Worm (Caenorhabditis elegans) whole organism, L4 larva: ENCODE measurements around the gene srg-24.

Experiments
- F44E2.7 ChIP-seq: fragments of 200-800 bp; sonication (Bioruptor generic); IDR thresholded peaks from 2 replicates; pipeline ENCODE4 v2.1.2; 2022; ENCODE audit warnings: missing genetic modification characterization, missing compliant biosample characterization
- F49E8.2 ChIP-seq: sonication (generic microtip); optimal IDR thresholded peaks from 2 replicates; lab custom pipeline; 2016; ENCODE audit warnings: missing compliant biosample characterization, mild to moderate bottlenecking, missing genetic modification characterization, borderline replicate concordance
- R02D3.7 ChIP-seq: fragments of 150-350 bp; sonication (generic microtip); optimal IDR thresholded peaks from 3 replicates; lab custom pipeline; 2014; ENCODE audit warnings: missing biosample characterization, missing genetic modification characterization
- T20F7.1 ChIP-seq: fragments of 200-800 bp; sonication (Bioruptor generic); optimal IDR thresholded peaks from 2 replicates; lab custom pipeline; 2018; ENCODE audit warnings: mild to moderate bottlenecking, missing genetic modification characterization, missing compliant biosample characterization
- T26A8.4 ChIP-seq: fragments of 200-800 bp; sonication (Bioruptor generic); IDR thresholded peaks from 2 replicates; pipeline ENCODE4 v1.3.6; 2022; ENCODE audit warnings: missing genetic modification characterization, missing compliant biosample characterization
- Y48G9A.11 ChIP-seq: fragments of 200-800 bp; sonication (Bioruptor generic); IDR thresholded peaks from 2 replicates; pipeline ENCODE4 v1.3.6; 2022; ENCODE audit warnings: missing genetic modification reagents, missing genetic modification characterization, missing compliant biosample characterization
- ZK546.5 ChIP-seq, 2 experiments: sonication (generic microtip); optimal IDR thresholded peaks; 2 replicates each; lab custom pipeline; 2017; ENCODE audit warnings: missing biosample characterization in 2 of 2, missing genetic modification characterization in 2 of 2
- ceh-20 ChIP-seq: fragments of 200-800 bp; sonication (Bioruptor generic); IDR thresholded peaks from 2 replicates; pipeline ENCODE4 v1.3.6; 2022; ENCODE audit warnings: missing genetic modification reagents, missing genetic modification characterization, missing compliant biosample characterization
- ceh-62 ChIP-seq: sonication (generic microtip); optimal IDR thresholded peaks from 2 replicates; lab custom pipeline; 2017; ENCODE audit warnings: missing biosample characterization, missing genetic modification characterization
- ceh-82 ChIP-seq: sonication (generic microtip); optimal IDR thresholded peaks from 2 replicates; lab custom pipeline; 2017; ENCODE audit warnings: missing biosample characterization, missing genetic modification characterization
- ces-1 ChIP-seq: fragments of 150-350 bp; sonication (generic microtip); optimal IDR thresholded peaks from 4 replicates; lab custom pipeline; 2014; ENCODE audit warnings: missing biosample characterization, missing genetic modification reagents, missing genetic modification characterization
- cey-2 ChIP-seq: sonication (generic microtip); optimal IDR thresholded peaks from 3 replicates; lab custom pipeline; 2017; ENCODE audit warnings: missing genetic modification characterization, mild to moderate bottlenecking, missing compliant biosample characterization, antibody characterized with exemption, borderline replicate concordance; ENCODE audit not compliant: insufficient read depth
- ctbp-1 ChIP-seq: fragments of 200-800 bp; sonication (Bioruptor generic); IDR thresholded peaks from 2 replicates; pipeline ENCODE4 v1.3.6; 2022; ENCODE audit warnings: missing genetic modification reagents, missing genetic modification characterization, missing compliant biosample characterization
- dmd-6 ChIP-seq: fragments of 200-800 bp; sonication (Bioruptor generic); IDR thresholded peaks from 2 replicates; pipeline ENCODE4 v1.3.6; 2022; ENCODE audit warnings: missing genetic modification reagents, missing genetic modification characterization, missing compliant biosample characterization
- dmd-8 ChIP-seq: fragments of 200-800 bp; sonication (Bioruptor generic); IDR thresholded peaks from 2 replicates; pipeline ENCODE4 v1.3.6; 2022; ENCODE audit warnings: missing genetic modification characterization, missing compliant biosample characterization
- dmd-9 ChIP-seq: fragments of 200-800 bp; sonication (Bioruptor generic); IDR thresholded peaks from 2 replicates; pipeline ENCODE4 v1.3.6; 2022; ENCODE audit warnings: missing genetic modification reagents, missing genetic modification characterization, missing compliant biosample characterization
- dve-1 ChIP-seq: sonication (generic microtip); optimal IDR thresholded peaks from 2 replicates; lab custom pipeline; 2017; ENCODE audit warnings: antibody characterized with exemption, mild to moderate bottlenecking, missing genetic modification characterization, missing compliant biosample characterization; ENCODE audit not compliant: insufficient read depth
- fkh-10 ChIP-seq: fragments of 150-350 bp; optimal IDR thresholded peaks from 2 replicates; lab custom pipeline; 2014; ENCODE audit warnings: missing biosample characterization, missing genetic modification reagents, missing genetic modification characterization
- fos-1 ChIP-seq: fragments of 150-350 bp; optimal IDR thresholded peaks from 2 replicates; lab custom pipeline; 2014; ENCODE audit warnings: missing biosample characterization, missing genetic modification characterization
- hif-1 ChIP-seq, 2 experiments: sonication (generic microtip); optimal IDR thresholded peaks; 2 replicates each; lab custom pipeline; 2016 to 2017; ENCODE audit warnings: missing compliant biosample characterization in 2 of 2, missing genetic modification characterization in 2 of 2, missing genetic modification reagents in 2 of 2, missing genotype in 2 of 2, mild to moderate bottlenecking in 1 of 2
- hlh-11 ChIP-seq: fragments of 200-800 bp; sonication (Bioruptor generic); optimal IDR thresholded peaks from 2 replicates; lab custom pipeline; 2018; ENCODE audit warnings: mild to moderate bottlenecking, missing genetic modification characterization, missing compliant biosample characterization
- lim-7 ChIP-seq: fragments of 200-800 bp; sonication (Bioruptor generic); IDR thresholded peaks from 2 replicates; pipeline ENCODE4 v1.3.6; 2022; ENCODE audit warnings: missing genetic modification characterization, missing compliant biosample characterization
- lin-13 ChIP-seq: fragments of 150-350 bp; optimal IDR thresholded peaks from 2 replicates; lab custom pipeline; 2014; ENCODE audit warnings: missing biosample characterization, missing genetic modification reagents, missing genetic modification characterization
- lin-15B ChIP-seq: fragments of 150-350 bp; sonication (generic microtip); optimal IDR thresholded peaks from 3 replicates; lab custom pipeline; 2014; ENCODE audit warnings: missing biosample characterization, missing genetic modification characterization
- lin-29 ChIP-seq: fragments of 200-800 bp; sonication (Bioruptor generic); IDR thresholded peaks from 2 replicates; pipeline ENCODE4 v1.3.6; 2022; ENCODE audit warnings: missing genetic modification reagents, missing genetic modification characterization, missing compliant biosample characterization
- madf-5 ChIP-seq, 2 experiments: fragments of 200-800 bp; sonication (Bioruptor generic); IDR thresholded peaks; 2 replicates each; pipeline ENCODE4 v1.3.6; 2022; ENCODE audit warnings: missing compliant biosample characterization in 2 of 2, missing genetic modification characterization in 2 of 2
- mdl-1 ChIP-seq, 2 experiments: fragments of 150-350 bp in 1 of 2; sonication (generic microtip) in 1 of 2; optimal IDR thresholded peaks; 2 replicates each; lab custom pipeline; 2014 to 2017; ENCODE audit warnings: missing biosample characterization in 2 of 2, missing genetic modification characterization in 2 of 2
- mep-1 ChIP-seq: fragments of 150-350 bp; sonication (generic microtip); optimal IDR thresholded peaks from 3 replicates; lab custom pipeline; 2014; ENCODE audit warnings: missing biosample characterization, missing genetic modification characterization
- nhr-10 ChIP-seq: fragments of 150-350 bp; optimal IDR thresholded peaks from 2 replicates; lab custom pipeline; 2014; ENCODE audit warnings: missing biosample characterization, missing genetic modification characterization
- nhr-102 ChIP-seq: sonication (generic microtip); optimal IDR thresholded peaks from 2 replicates; lab custom pipeline; 2016; ENCODE audit warnings: mild to moderate bottlenecking, missing genetic modification characterization, moderate library complexity, missing compliant biosample characterization
- nhr-11 ChIP-seq: fragments of 150-350 bp; optimal IDR thresholded peaks from 2 replicates; lab custom pipeline; 2014; ENCODE audit warnings: missing biosample characterization, missing genetic modification characterization
- nhr-237 ChIP-seq: sonication (generic microtip); optimal IDR thresholded peaks from 2 replicates; lab custom pipeline; 2017; ENCODE audit warnings: missing biosample characterization, missing genetic modification characterization
- nhr-25 ChIP-seq: sonication (generic microtip); optimal IDR thresholded peaks from 2 replicates; lab custom pipeline; 2017; ENCODE audit warnings: missing genetic modification characterization, mild to moderate bottlenecking, missing compliant biosample characterization, antibody characterized with exemption, moderate library complexity, borderline replicate concordance; ENCODE audit not compliant: insufficient read depth
- nhr-41 ChIP-seq: fragments of 200-800 bp; sonication (Bioruptor generic); IDR thresholded peaks from 2 replicates; pipeline ENCODE4 v1.3.6; 2022; ENCODE audit warnings: missing genetic modification reagents, missing genetic modification characterization, missing compliant biosample characterization
- nhr-42 ChIP-seq: fragments of 200-800 bp; sonication (Bioruptor generic); IDR thresholded peaks from 2 replicates; pipeline ENCODE4 v1.3.6; 2022; ENCODE audit warnings: missing genetic modification characterization, missing compliant biosample characterization
- nhr-48 ChIP-seq: sonication (generic microtip); optimal IDR thresholded peaks from 2 replicates; lab custom pipeline; 2016; ENCODE audit warnings: mild to moderate bottlenecking, missing genetic modification characterization, missing compliant biosample characterization
- nhr-77 ChIP-seq: fragments of 150-350 bp; optimal IDR thresholded peaks from 2 replicates; lab custom pipeline; 2014; ENCODE audit warnings: missing biosample characterization, missing genetic modification characterization
- php-3 ChIP-seq: fragments of 200-800 bp; sonication (Bioruptor generic); IDR thresholded peaks from 2 replicates; pipeline ENCODE4 v1.3.6; 2022; ENCODE audit warnings: missing genetic modification reagents, missing genetic modification characterization, missing compliant biosample characterization
- pqm-1 ChIP-seq: sonication (generic microtip); optimal IDR thresholded peaks from 2 replicates; lab custom pipeline; 2017; ENCODE audit warnings: missing biosample characterization, missing genetic modification characterization
- saeg-2 ChIP-seq: fragments of 200-800 bp; sonication (Bioruptor generic); IDR thresholded peaks from 2 replicates; pipeline ENCODE4 v1.3.6; 2022; ENCODE audit warnings: missing genetic modification reagents, missing genetic modification characterization, missing compliant biosample characterization
- sdz-12 ChIP-seq: fragments of 200-800 bp; sonication (Bioruptor generic); optimal IDR thresholded peaks from 2 replicates; lab custom pipeline; 2018; ENCODE audit warnings: mild to moderate bottlenecking, missing genetic modification characterization, missing compliant biosample characterization
- set-16 ChIP-seq: fragments of 200-800 bp; sonication (Bioruptor generic); IDR thresholded peaks from 2 replicates; pipeline ENCODE4 v1.3.6; 2022; ENCODE audit warnings: missing genetic modification reagents, missing genetic modification characterization, missing compliant biosample characterization
- skn-1 ChIP-seq: fragments of 150-350 bp; optimal IDR thresholded peaks from 2 replicates; lab custom pipeline; 2014; ENCODE audit warnings: missing biosample characterization, missing genetic modification characterization
- snpc-1.2 ChIP-seq: fragments of 200-800 bp; sonication (Bioruptor generic); IDR thresholded peaks from 2 replicates; pipeline ENCODE4 v1.3.6; 2022; ENCODE audit warnings: missing genetic modification reagents, missing genetic modification characterization, missing compliant biosample characterization
- tra-1 ChIP-seq: fragments of 200-800 bp; sonication (Bioruptor generic); IDR thresholded peaks from 2 replicates; pipeline ENCODE4 v1.3.6; 2022; ENCODE audit warnings: missing genetic modification reagents, missing genetic modification characterization, missing compliant biosample characterization
- unc-39 ChIP-seq: sonication (generic microtip); optimal IDR thresholded peaks from 2 replicates; lab custom pipeline; 2017; ENCODE audit warnings: missing biosample characterization, missing genetic modification characterization
- unc-62 ChIP-seq, 3 experiments: fragments of 150-350 bp in 1 of 3; sonication (generic microtip); optimal IDR thresholded peaks in 2 of 3; peaks in 1 of 3; 1 replicate in 1 of 3; 2 replicates in 2 of 3; lab custom pipeline; 2014 to 2017; ENCODE audit warnings: missing biosample characterization in 3 of 3, missing genetic modification characterization in 3 of 3, missing genetic modification reagents in 3 of 3, missing genotype in 1 of 3
- vab-7 ChIP-seq: fragments of 200-800 bp; sonication (Bioruptor generic); IDR thresholded peaks from 2 replicates; pipeline ENCODE4 v1.3.6; 2022; ENCODE audit warnings: missing genetic modification reagents, missing genetic modification characterization, missing compliant biosample characterization
- zip-11 ChIP-seq: fragments of 200-800 bp; sonication (Bioruptor generic); IDR thresholded peaks from 2 replicates; pipeline ENCODE4 v1.3.6; 2022; ENCODE audit warnings: missing genetic modification characterization, missing compliant biosample characterization
- ztf-7 ChIP-seq: fragments of 150-350 bp; optimal IDR thresholded peaks from 2 replicates; lab custom pipeline; 2014; ENCODE audit warnings: missing biosample characterization, missing genetic modification characterization

Gene srg-24

DNA sequence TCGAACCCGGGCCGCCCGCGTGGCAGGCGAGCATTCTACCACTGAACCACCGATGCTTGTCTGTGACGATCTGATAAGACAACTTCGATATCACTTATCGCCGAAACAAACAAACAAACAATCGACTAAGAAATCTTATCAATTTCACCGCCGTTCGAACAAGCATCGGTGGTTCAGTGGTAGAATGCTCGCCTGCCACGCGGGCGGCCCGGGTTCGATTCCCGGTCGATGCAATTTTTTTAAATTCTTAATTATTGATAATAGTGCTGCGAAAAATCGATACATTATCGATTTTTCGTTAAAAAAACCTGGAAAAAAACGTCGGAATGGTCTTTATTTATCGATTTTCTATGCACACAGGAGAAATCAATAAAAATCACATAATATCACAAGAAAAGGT, 38.2 kb downstream of the srg-24 start (continued):
- peak; percentile 51; the same call in 1 of the 2 replicates for TF ChIP-seq ceh-20 (GFP tag; lab: Robert Waterston, UW)
- TF ChIP-seq nhr-10, result no peak
- no peak for TF ChIP-seq lin-29 (GFP tag; lab: Robert Waterston, UW)
- TF ChIP-seq mdl-1 (tag; optimal IDR thresholded peaks at IDR 0.05; lab: Kevin White, UChicago), result peak in 1 of 2 experiments; percentile 4
- 0 out of 2 replicates have a peak, but pooled peaks have one; percentile 43 for TF ChIP-seq nhr-41 (GFP tag; lab: Robert Waterston, UW)
- peak; percentile 68 to 84; a peak in 2 of 4 replicates for TF ChIP-seq madf-5 (GFP tag; IDR thresholded peaks at IDR 0.05; lab: Robert Waterston, UW)
- TF ChIP-seq mep-1 (tag; lab: Kevin White, UChicago), result peak; percentile 59
- no peak; the same call in 1 of the 2 replicates for TF ChIP-seq lim-7 (GFP tag; lab: Robert Waterston, UW)
- TF ChIP-seq ctbp-1 (GFP tag; lab: Robert Waterston, UW), result peak; percentile 43; the same call in 1 of the 2 replicates
- no peak for TF ChIP-seq ztf-7 (tag; lab: Kevin White, UChicago)
- no peak for TF ChIP-seq nhr-77 (tag; lab: Kevin White, UChicago)
- TF ChIP-seq unc-39 (tag; lab: Kevin White, UChicago), result no peak
- TF ChIP-seq ceh-62 (tag; lab: Kevin White, UChicago), result no peak
- TF ChIP-seq nhr-48 (tag; lab: Kevin White, UChicago), result peak; percentile 14
- TF ChIP-seq Y48G9A.11 (GFP tag; lab: Robert Waterston, UW), result peak; percentile 78
- TF ChIP-seq dmd-9 (GFP tag; lab: Robert Waterston, UW), result no peak
- no peak for TF ChIP-seq nhr-25
- peak; percentile 72; the same call in 1 of the 2 replicates for TF ChIP-seq nhr-42 (GFP tag; lab: Robert Waterston, UW)
- TF ChIP-seq ceh-82 (tag; lab: Kevin White, UChicago), result no peak
- peak; percentile 67; the same call in 1 of the 2 replicates for TF ChIP-seq tra-1
- TF ChIP-seq set-16 (GFP tag; lab: Robert Waterston, UW), result no peak
- TF ChIP-seq hlh-11 (tag; lab: Kevin White, UChicago), result peak; percentile 36
- no peak for TF ChIP-seq ZK546.5 (tag; optimal IDR thresholded peaks at IDR 0.05; lab: Kevin White, UChicago)
- peak; percentile 65 for TF ChIP-seq dve-1 (tag; lab: Kevin White, UChicago)
- TF ChIP-seq php-3 (GFP tag; lab: Robert Waterston, UW), result peak; percentile 47; the same call in 1 of the 2 replicates
- no peak for TF ChIP-seq nhr-11 (tag; lab: Kevin White, UChicago)
- TF ChIP-seq lin-15B (tag; lab: Kevin White, UChicago), result no peak
- TF ChIP-seq lin-13, result peak; percentile 50
- no peak for TF ChIP-seq ces-1 (GFP tag; lab: Kevin White, UChicago)
- TF ChIP-seq dmd-8 (GFP tag; lab: Robert Waterston, UW), result peak; percentile 85
- TF ChIP-seq F49E8.2 (tag; lab: Kevin White, UChicago), result peak; percentile 15
- TF ChIP-seq hif-1 (tag; optimal IDR thresholded peaks at IDR 0.05; lab: Kevin White, UChicago), result no peak
- peak; percentile 74 for TF ChIP-seq snpc-1.2 (GFP tag; lab: Robert Waterston, UW)
- TF ChIP-seq F44E2.7, result peak; percentile 98
- TF ChIP-seq fkh-10 (GFP tag; lab: Kevin White, UChicago), result no peak
- no peak for TF ChIP-seq sdz-12 (GFP tag; lab: Kevin White, UChicago)
- TF ChIP-seq T20F7.1, result no peak
- TF ChIP-seq unc-62 (GFP tag; optimal IDR thresholded peaks at IDR 0.05 in 1 of 2; lab: Kevin White, UChicago), result no peak
- TF ChIP-seq unc-62 (tag; optimal IDR thresholded peaks at IDR 0.05; lab: Kevin White, UChicago), result no peak
- no peak for TF ChIP-seq fos-1 (tag; lab: Kevin White, UChicago)
- TF ChIP-seq zip-11 (GFP tag; lab: Robert Waterston, UW), result no peak
- TF ChIP-seq pqm-1 (tag; lab: Kevin White, UChicago), result no peak
- TF ChIP-seq T26A8.4 (GFP tag; lab: Robert Waterston, UW), result peak; percentile 59
- peak; percentile 36 for TF ChIP-seq dmd-6 (GFP tag; lab: Robert Waterston, UW)
- TF ChIP-seq R02D3.7 (tag; lab: Kevin White, UChicago), result no peak
- no peak for TF ChIP-seq skn-1 (tag; lab: Kevin White, UChicago)
- TF ChIP-seq nhr-237 (tag; lab: Kevin White, UChicago), result no peak
- no peak for TF ChIP-seq cey-2
- peak; percentile 75 for TF ChIP-seq vab-7 (GFP tag; lab: Robert Waterston, UW)
- TF ChIP-seq saeg-2 (GFP tag; lab: Robert Waterston, UW), result 0 out of 2 replicates have a peak, but pooled peaks have one; percentile 39
- peak; percentile 64 for TF ChIP-seq nhr-102 (tag; lab: Kevin White, UChicago)
